Fruit fly (Drosophila melanogaster) whole organism, prepupa: ENCODE data around the gene Rpp21.
A peak's percentile ranks its signal among the peaks of the same experiment; 100 is the strongest.

ENCODE experiments used
- CG10669 ChIP-seq: fragments of 200-800 bp; sonication (Bioruptor generic); optimal IDR thresholded peaks from 3 replicates; lab custom pipeline; 2018; ENCODE audit warnings: missing biosample characterization, mild to moderate bottlenecking, missing genetic modification characterization, moderate library complexity
- CG11294 ChIP-seq: fragments of 200-800 bp; sonication (Bioruptor generic); IDR thresholded peaks from 2 replicates; pipeline ENCODE4 v1.3.6; 2022; ENCODE audit warnings: missing biosample characterization, missing genetic modification characterization
- CG11762 ChIP-seq: fragments of 200-800 bp; sonication (Bioruptor generic); optimal IDR thresholded peaks from 3 replicates; lab custom pipeline; 2016; ENCODE audit warnings: missing biosample characterization, missing genetic modification characterization; ENCODE audit not compliant: insufficient read depth
- CG11902 ChIP-seq: fragments of 200-800 bp; sonication (Bioruptor generic); optimal IDR thresholded peaks from 3 replicates; lab custom pipeline; 2016; ENCODE audit warnings: missing biosample characterization, missing genetic modification characterization
- CG15336 ChIP-seq: fragments of 200-800 bp; sonication (Bioruptor generic); IDR thresholded peaks from 2 replicates; pipeline ENCODE4 v1.3.6; 2022; ENCODE audit warnings: missing biosample characterization, missing genetic modification characterization
- CG1621 ChIP-seq: fragments of 200-800 bp; sonication (Bioruptor generic); optimal IDR thresholded peaks from 3 replicates; lab custom pipeline; 2018; ENCODE audit warnings: missing biosample characterization, mild to moderate bottlenecking, missing genetic modification characterization
- CG3032 ChIP-seq: fragments of 200-800 bp; optimal IDR thresholded peaks from 2 replicates; lab custom pipeline; 2019; ENCODE audit warnings: missing biosample characterization, mild to moderate bottlenecking, missing genetic modification characterization, moderate library complexity
- CG32006 ChIP-seq: fragments of 200-800 bp; sonication (Bioruptor generic); optimal IDR thresholded peaks from 3 replicates; lab custom pipeline; 2017; ENCODE audit warnings: missing biosample characterization, mild to moderate bottlenecking, missing genetic modification characterization
- CG34406 ChIP-seq: fragments of 200-800 bp; sonication (Bioruptor generic); optimal IDR thresholded peaks from 3 replicates; lab custom pipeline; 2016; ENCODE audit warnings: missing biosample characterization, missing genetic modification characterization
- CG3919 ChIP-seq: fragments of 200-800 bp; sonication (Bioruptor generic); optimal IDR thresholded peaks from 3 replicates; lab custom pipeline; 2016; ENCODE audit warnings: missing biosample characterization, missing genetic modification characterization
- CG6163 ChIP-seq: fragments of 200-800 bp; sonication (Bioruptor generic); IDR thresholded peaks from 3 replicates; pipeline ENCODE4 v1.3.6; 2022; ENCODE audit warnings: missing biosample characterization, missing genetic modification characterization
- CG6276 ChIP-seq: fragments of 200-800 bp; sonication (Bioruptor generic); optimal IDR thresholded peaks from 2 replicates; lab custom pipeline; 2017; ENCODE audit warnings: missing biosample characterization, mild to moderate bottlenecking, missing genetic modification characterization
- CG6792 ChIP-seq: fragments of 200-800 bp; sonication (Bioruptor generic); optimal IDR thresholded peaks from 3 replicates; lab custom pipeline; 2016; ENCODE audit warnings: missing biosample characterization, missing genetic modification characterization
- CG7368 ChIP-seq: fragments of 200-800 bp; sonication (Bioruptor generic); optimal IDR thresholded peaks from 3 replicates; lab custom pipeline; 2016; ENCODE audit warnings: missing biosample characterization, missing genetic modification characterization
- CG8119 ChIP-seq: fragments of 200-800 bp; sonication (Bioruptor generic); IDR thresholded peaks from 3 replicates; pipeline ENCODE4 v1.3.6; 2022; ENCODE audit warnings: missing biosample characterization, missing genetic modification characterization
- CG8319 ChIP-seq: fragments of 200-800 bp; sonication (Bioruptor generic); optimal IDR thresholded peaks from 3 replicates; lab custom pipeline; 2016; ENCODE audit warnings: missing biosample characterization, missing genetic modification characterization
- CG8632 ChIP-seq: fragments of 200-800 bp; sonication (Bioruptor generic); optimal IDR thresholded peaks from 3 replicates; lab custom pipeline; 2016; ENCODE audit warnings: missing biosample characterization, missing genetic modification characterization
- CG9139 ChIP-seq: fragments of 200-800 bp; sonication (Bioruptor generic); optimal IDR thresholded peaks from 3 replicates; lab custom pipeline; 2017; ENCODE audit warnings: missing biosample characterization, mild to moderate bottlenecking, missing genetic modification characterization
- Eip75B ChIP-seq: fragments of 200-800 bp; sonication (Bioruptor generic); optimal IDR thresholded peaks from 3 replicates; lab custom pipeline; 2016; ENCODE audit warnings: missing biosample characterization, missing genetic modification characterization
- Eip78C ChIP-seq: fragments of 200-800 bp; sonication (Bioruptor generic); peaks from one replicate; lab custom pipeline; 2016; ENCODE audit warnings: missing biosample characterization, missing genetic modification characterization
- Ets21C ChIP-seq: fragments of 200-800 bp; sonication (Bioruptor generic); optimal IDR thresholded peaks from 3 replicates; lab custom pipeline; 2016; ENCODE audit warnings: missing biosample characterization, missing genetic modification characterization
- Ets96B ChIP-seq: fragments of 200-800 bp; optimal IDR thresholded peaks from 2 replicates; lab custom pipeline; 2019; ENCODE audit warnings: missing biosample characterization, mild to moderate bottlenecking, missing genetic modification characterization, moderate library complexity
- Gug ChIP-seq: fragments of 200-800 bp; sonication (Bioruptor generic); IDR thresholded peaks from 2 replicates; pipeline ENCODE4 v1.3.6; 2022; ENCODE audit warnings: missing biosample characterization, missing genetic modification characterization
- Hr38 ChIP-seq: sonication (Bioruptor generic); optimal IDR thresholded peaks from 2 replicates; lab custom pipeline; 2016; ENCODE audit warnings: missing biosample characterization, missing genetic modification characterization
- Hr39 ChIP-seq: fragments of 200-800 bp; sonication (Bioruptor generic); optimal IDR thresholded peaks from 2 replicates; lab custom pipeline; 2016; ENCODE audit warnings: missing biosample characterization, missing genetic modification characterization
- Hr4 ChIP-seq: fragments of 200-800 bp; sonication (Bioruptor generic); optimal IDR thresholded peaks from 3 replicates; lab custom pipeline; 2016; ENCODE audit warnings: missing biosample characterization, missing genetic modification characterization
- OdsH ChIP-seq: fragments of 200-800 bp; sonication (Bioruptor generic); optimal IDR thresholded peaks from 3 replicates; lab custom pipeline; 2016; ENCODE audit warnings: missing biosample characterization, missing genetic modification characterization
- Sox102F ChIP-seq: fragments of 200-800 bp; sonication (Bioruptor generic); optimal IDR thresholded peaks from 2 replicates; lab custom pipeline; 2016; ENCODE audit warnings: missing biosample characterization, mild to moderate bottlenecking, missing genetic modification characterization
- achi ChIP-seq: fragments of 200-800 bp; sonication (Bioruptor generic); optimal IDR thresholded peaks from 3 replicates; lab custom pipeline; 2016; ENCODE audit warnings: missing biosample characterization, missing genetic modification characterization
- acj6 ChIP-seq: fragments of 200-800 bp; sonication (Bioruptor generic); optimal IDR thresholded peaks from 3 replicates; lab custom pipeline; 2016; ENCODE audit warnings: missing biosample characterization, missing genetic modification characterization
- dac ChIP-seq: fragments of 200-800 bp; sonication (Bioruptor generic); optimal IDR thresholded peaks from 2 replicates; lab custom pipeline; 2017; ENCODE audit warnings: missing biosample characterization, mild to moderate bottlenecking, missing genetic modification characterization
- dsx ChIP-seq: fragments of 200-800 bp; optimal IDR thresholded peaks from 3 replicates; lab custom pipeline; 2019; ENCODE audit warnings: missing biosample characterization, mild to moderate bottlenecking, missing genetic modification characterization, moderate library complexity; ENCODE audit not compliant: poor library complexity, severe bottlenecking
- eg ChIP-seq: fragments of 200-800 bp; sonication (Bioruptor generic); IDR thresholded peaks from 3 replicates; pipeline ENCODE4 v1.3.6; 2022; ENCODE audit warnings: missing biosample characterization, missing genetic modification characterization
- esn ChIP-seq: fragments of 200-800 bp; sonication (Bioruptor generic); optimal IDR thresholded peaks from 2 replicates; lab custom pipeline; 2016; ENCODE audit warnings: missing biosample characterization, mild to moderate bottlenecking, missing genetic modification characterization, moderate library complexity
- fd85E ChIP-seq: fragments of 200-800 bp; sonication (Bioruptor generic); optimal IDR thresholded peaks from 3 replicates; lab custom pipeline; 2016; ENCODE audit warnings: missing biosample characterization, missing genetic modification characterization
- fkh ChIP-seq: fragments of 200-800 bp; sonication (Bioruptor generic); optimal IDR thresholded peaks from 3 replicates; lab custom pipeline; 2017; ENCODE audit warnings: missing biosample characterization, mild to moderate bottlenecking, missing genetic modification characterization, moderate library complexity
- net ChIP-seq: fragments of 200-800 bp; sonication (Bioruptor generic); optimal IDR thresholded peaks from 3 replicates; lab custom pipeline; 2016; ENCODE audit warnings: missing biosample characterization, missing genetic modification characterization
- pdm3 ChIP-seq: fragments of 200-800 bp; sonication (Bioruptor generic); optimal IDR thresholded peaks from 3 replicates; lab custom pipeline; 2016; ENCODE audit warnings: missing biosample characterization, missing genetic modification characterization
- ss ChIP-seq, 2 experiments: fragments of 200-800 bp; sonication (Bioruptor generic); optimal IDR thresholded peaks; 2 replicates in 1 of 2; 3 replicates in 1 of 2; lab custom pipeline; 2017 to 2018; ENCODE audit warnings: mild to moderate bottlenecking in 2 of 2, missing biosample characterization in 2 of 2, missing genetic modification characterization in 2 of 2, moderate library complexity in 1 of 2
- svp ChIP-seq: fragments of 200-800 bp; sonication (Bioruptor generic); peaks from one replicate; lab custom pipeline; 2016; ENCODE audit warnings: missing biosample characterization, missing genetic modification characterization
- topi ChIP-seq: fragments of 200-800 bp; sonication (Bioruptor generic); optimal IDR thresholded peaks from 3 replicates; lab custom pipeline; 2016; ENCODE audit warnings: missing biosample characterization, missing genetic modification characterization
- vri ChIP-seq: fragments of 200-800 bp; sonication (Bioruptor generic); optimal IDR thresholded peaks from 3 replicates; lab custom pipeline; 2016; ENCODE audit warnings: missing biosample characterization, mild to moderate bottlenecking, missing genetic modification characterization

Rpp21 gene

dm6 chrX:1052684-1053389 is 22.3 kb downstream of the Rpp21 start (continued):
- peak; percentile 72 for TF ChIP-seq acj6 (GFP tag; lab: Kevin White, UChicago)
- no peak for TF ChIP-seq fd85E (GFP tag; lab: Kevin White, UChicago)
- no peak for TF ChIP-seq Hr38 (GFP tag; lab: Kevin White, UChicago)
- TF ChIP-seq CG34406 (GFP tag; lab: Kevin White, UChicago): peak; percentile 77
- peak; percentile 14 for TF ChIP-seq CG11762
- peak; percentile 72 for TF ChIP-seq OdsH
- peak; percentile 34 for TF ChIP-seq dsx (GFP tag; lab: Kevin White, UChicago)
- peak; percentile 61 for TF ChIP-seq Ets96B (tag; lab: Kevin White, UChicago)
- TF ChIP-seq eg (GFP tag; lab: Robert Waterston, UW): peak; percentile 66; the same call in 2 of the 3 replicates
- TF ChIP-seq pdm3: peak; percentile 70
- TF ChIP-seq CG32006 (GFP tag; lab: Kevin White, UChicago): peak; percentile 66
- TF ChIP-seq Hr39 (GFP tag; lab: Kevin White, UChicago): peak; percentile 77
- no peak for TF ChIP-seq fkh (GFP tag; lab: Kevin White, UChicago)
- TF ChIP-seq topi (GFP tag; lab: Kevin White, UChicago): peak; percentile 77
- peak; percentile 56 for TF ChIP-seq CG3032 (tag; lab: Kevin White, UChicago)
- TF ChIP-seq CG15336 (GFP tag; lab: Robert Waterston, UW): peak; percentile 55; the same call in 1 of the 2 replicates
- peak; percentile 55 for TF ChIP-seq Hr4
- peak; percentile 40 for TF ChIP-seq CG9139 (GFP tag; lab: Kevin White, UChicago)
- TF ChIP-seq CG6276 (GFP tag; lab: Kevin White, UChicago): peak; percentile 45
- TF ChIP-seq achi (GFP tag; lab: Kevin White, UChicago): peak; percentile 64
- peak; percentile 91 for TF ChIP-seq Eip78C (GFP tag; lab: Kevin White, UChicago)
- peak; percentile 64 for TF ChIP-seq CG11902 (GFP tag; lab: Kevin White, UChicago)
- TF ChIP-seq CG8632 (GFP tag; lab: Kevin White, UChicago): peak; percentile 64
- TF ChIP-seq Gug (GFP tag; lab: Robert Waterston, UW): no peak
- 0 out of 2 replicates have a peak, but pooled peaks have one; percentile 19 for TF ChIP-seq CG11294
- peak; percentile 59 for TF ChIP-seq CG7368 (GFP tag; lab: Kevin White, UChicago)
- peak; percentile 58 for TF ChIP-seq Ets21C (GFP tag; lab: Kevin White, UChicago)
- peak; percentile 74 for TF ChIP-seq CG6792
- peak; percentile 66 for TF ChIP-seq net (GFP tag; lab: Kevin White, UChicago)
- TF ChIP-seq esn: peak; percentile 79

dm6 chrX:1056338-1056737 is 25.8 kb downstream of the Rpp21 start:
- TF ChIP-seq acj6 (GFP tag; lab: Kevin White, UChicago) (no peak), svp (no peak), dac (GFP tag; lab: Kevin White, UChicago) (no peak), CG6163 (GFP tag; lab: Robert Waterston, UW) (0 out of 3 replicates have a peak, but pooled peaks have one; percentile 19), Hr4 (no peak), Eip75B (no peak), topi (GFP tag; lab: Kevin White, UChicago) (no peak)

dm6 chrX:1063143-1063542 is 32.6 kb downstream of the Rpp21 start:
- TF ChIP-seq achi (GFP tag; lab: Kevin White, UChicago) (no peak), Hr38 (GFP tag; lab: Kevin White, UChicago) (no peak), svp (peak; percentile 38)

- TF ChIP-seq CG11294 (no peak), topi (GFP tag; lab: Kevin White, UChicago) (peak; percentile 10), CG8319 (GFP tag; lab: Kevin White, UChicago) (no peak), CG6276 (GFP tag; lab: Kevin White, UChicago) (peak; percentile 31), svp (peak; percentile 33), esn (peak; percentile 30), CG10669 (GFP tag; lab: Kevin White, UChicago) (peak; percentile 39), CG11762 (no peak), Hr39 (GFP tag; lab: Kevin White, UChicago) (peak; percentile 23), ss (GFP tag; optimal IDR thresholded peaks at IDR 0.05; lab: Kevin White, UChicago) (peak in 1 of 2 experiments; percentile 12), CG8119 (GFP tag; lab: Robert Waterston, UW) (peak; percentile 51; the same call in 2 of the 3 replicates), Gug (GFP tag; lab: Robert Waterston, UW) (0 out of 2 replicates have a peak, but pooled peaks have one; percentile 17), fkh (GFP tag; lab: Kevin White, UChicago) (no peak), net (GFP tag; lab: Kevin White, UChicago) (peak; percentile 57), fd85E (GFP tag; lab: Kevin White, UChicago) (no peak), Sox102F (GFP tag; lab: Kevin White, UChicago) (peak; percentile 2), CG3919 (GFP tag; lab: Kevin White, UChicago) (peak; percentile 53), Hr4 (peak; percentile 22), Eip75B (peak; percentile 53), vri (GFP tag; lab: Kevin White, UChicago) (no peak), Hr38 (GFP tag; lab: Kevin White, UChicago) (no peak), CG1621 (tag; lab: Kevin White, UChicago) (peak; percentile 35)
These were observed 50.2 kb downstream of the Rpp21 start for dm6 chrX:1080715-1081114.
